Worm (Caenorhabditis elegans) whole organism, L4 larva: Measurements from ENCODE around the gene dpy-17.

ENCODE experiments used
- R02D3.7 ChIP-seq: fragments of 150-350 bp; sonication (generic microtip); optimal IDR thresholded peaks from 3 replicates; lab custom pipeline; 2014; ENCODE audit warnings: missing biosample characterization, missing genetic modification characterization
- Y5F2A.4 ChIP-seq: fragments of 200-800 bp; sonication (Bioruptor generic); optimal IDR thresholded peaks from 2 replicates; lab custom pipeline; 2018; ENCODE audit warnings: mild to moderate bottlenecking, missing genetic modification characterization, missing compliant biosample characterization
- aha-1 ChIP-seq: fragments of 150-350 bp; peaks from one replicate; lab custom pipeline; 2014; ENCODE audit warnings: missing biosample characterization, missing genetic modification characterization
- aly-2 ChIP-seq: sonication (generic microtip); optimal IDR thresholded peaks from 2 replicates; lab custom pipeline; 2018; ENCODE audit warnings: missing biosample characterization, missing genetic modification characterization
- ama-1 ChIP-seq: fragments of 150-350 bp; optimal IDR thresholded peaks from 2 replicates; lab custom pipeline; 2014; ENCODE audit warnings: inconsistent platforms, mixed read lengths
- arid-1 ChIP-seq: fragments of 200-800 bp; sonication (Bioruptor generic); conservative IDR thresholded peaks from 2 replicates; pipeline ENCODE4 v1.3.6; 2022; ENCODE audit warnings: missing genetic modification reagents, missing genetic modification characterization, missing compliant biosample characterization
- attf-4 ChIP-seq: sonication (generic microtip); optimal IDR thresholded peaks from 3 replicates; lab custom pipeline; 2017; ENCODE audit warnings: missing biosample characterization, missing genetic modification characterization
- ceh-32 ChIP-seq: sonication (generic microtip); optimal IDR thresholded peaks from 2 replicates; lab custom pipeline; 2016; ENCODE audit warnings: mild to moderate bottlenecking, missing genetic modification characterization, missing compliant biosample characterization; ENCODE audit not compliant: poor library complexity
- ces-1 ChIP-seq: fragments of 150-350 bp; sonication (generic microtip); optimal IDR thresholded peaks from 4 replicates; lab custom pipeline; 2014; ENCODE audit warnings: missing biosample characterization, missing genetic modification reagents, missing genetic modification characterization
- daf-8 ChIP-seq: fragments of 200-800 bp; sonication (Bioruptor generic); IDR thresholded peaks from 2 replicates; pipeline ENCODE4 v1.3.6; 2022; ENCODE audit warnings: missing genetic modification characterization, missing compliant biosample characterization
- dmd-8 ChIP-seq: fragments of 200-800 bp; sonication (Bioruptor generic); IDR thresholded peaks from 2 replicates; pipeline ENCODE4 v1.3.6; 2022; ENCODE audit warnings: missing genetic modification characterization, missing compliant biosample characterization
- egl-27 ChIP-seq: sonication (generic microtip); optimal IDR thresholded peaks from 3 replicates; lab custom pipeline; 2017; ENCODE audit warnings: missing biosample characterization, missing genetic modification reagents, missing genetic modification characterization
- fkh-10 ChIP-seq: fragments of 150-350 bp; optimal IDR thresholded peaks from 2 replicates; lab custom pipeline; 2014; ENCODE audit warnings: missing biosample characterization, missing genetic modification reagents, missing genetic modification characterization
- fos-1 ChIP-seq: fragments of 150-350 bp; optimal IDR thresholded peaks from 2 replicates; lab custom pipeline; 2014; ENCODE audit warnings: missing biosample characterization, missing genetic modification characterization
- gei-8 ChIP-seq: fragments of 200-800 bp; sonication (Bioruptor generic); optimal IDR thresholded peaks from 2 replicates; lab custom pipeline; 2018; ENCODE audit warnings: mild to moderate bottlenecking, missing genetic modification characterization, missing compliant biosample characterization
- hif-1 ChIP-seq, 2 experiments: sonication (generic microtip); optimal IDR thresholded peaks; 2 replicates each; lab custom pipeline; 2016 to 2017; ENCODE audit warnings: missing compliant biosample characterization in 2 of 2, missing genetic modification characterization in 2 of 2, missing genetic modification reagents in 2 of 2, missing genotype in 2 of 2, mild to moderate bottlenecking in 1 of 2
- hlh-11 ChIP-seq: fragments of 200-800 bp; sonication (Bioruptor generic); optimal IDR thresholded peaks from 2 replicates; lab custom pipeline; 2018; ENCODE audit warnings: mild to moderate bottlenecking, missing genetic modification characterization, missing compliant biosample characterization
- hlh-30 ChIP-seq: sonication (generic microtip); optimal IDR thresholded peaks from 2 replicates; lab custom pipeline; 2017; ENCODE audit warnings: antibody characterized with exemption, mild to moderate bottlenecking, missing genetic modification characterization, missing compliant biosample characterization; ENCODE audit not compliant: insufficient read depth
- lim-7 ChIP-seq: fragments of 200-800 bp; sonication (Bioruptor generic); IDR thresholded peaks from 2 replicates; pipeline ENCODE4 v1.3.6; 2022; ENCODE audit warnings: missing genetic modification characterization, missing compliant biosample characterization
- lin-1 ChIP-seq: fragments of 200-800 bp; sonication (Bioruptor generic); IDR thresholded peaks from 2 replicates; pipeline ENCODE4 v1.3.6; 2022; ENCODE audit warnings: missing genetic modification reagents, missing genetic modification characterization, missing compliant biosample characterization
- lin-38 ChIP-seq: fragments of 200-800 bp; sonication (Bioruptor generic); IDR thresholded peaks from 2 replicates; pipeline ENCODE4 v1.3.6; 2022; ENCODE audit warnings: missing genetic modification reagents, missing genetic modification characterization, missing compliant biosample characterization
- lir-3 ChIP-seq: sonication (generic microtip); optimal IDR thresholded peaks from 2 replicates; lab custom pipeline; 2016; ENCODE audit warnings: mild to moderate bottlenecking, missing genetic modification characterization, missing compliant biosample characterization
- lsy-2 ChIP-seq, 2 experiments: fragments of 150-350 bp in 1 of 2; sonication (generic microtip) in 1 of 2; optimal IDR thresholded peaks; 2 replicates each; lab custom pipeline; 2014 to 2017; ENCODE audit warnings: missing biosample characterization in 2 of 2, missing genetic modification characterization in 2 of 2
- madf-9 ChIP-seq: fragments of 200-800 bp; sonication (Bioruptor generic); conservative IDR thresholded peaks from 2 replicates; pipeline ENCODE4 v1.3.6; 2022; ENCODE audit warnings: missing genetic modification reagents, missing genetic modification characterization, missing compliant biosample characterization
- mdl-1 ChIP-seq, 2 experiments: fragments of 150-350 bp in 1 of 2; sonication (generic microtip) in 1 of 2; optimal IDR thresholded peaks; 2 replicates each; lab custom pipeline; 2014 to 2017; ENCODE audit warnings: missing biosample characterization in 2 of 2, missing genetic modification characterization in 2 of 2
- mxl-3 ChIP-seq: fragments of 200-800 bp; sonication (Bioruptor generic); optimal IDR thresholded peaks from 2 replicates; lab custom pipeline; 2018; ENCODE audit warnings: mild to moderate bottlenecking, missing genetic modification characterization, missing compliant biosample characterization
- nhr-10 ChIP-seq: fragments of 150-350 bp; optimal IDR thresholded peaks from 2 replicates; lab custom pipeline; 2014; ENCODE audit warnings: missing biosample characterization, missing genetic modification characterization
- nhr-11 ChIP-seq: fragments of 150-350 bp; optimal IDR thresholded peaks from 2 replicates; lab custom pipeline; 2014; ENCODE audit warnings: missing biosample characterization, missing genetic modification characterization
- nhr-111 ChIP-seq: fragments of 200-800 bp; sonication (Bioruptor generic); optimal IDR thresholded peaks from 2 replicates; lab custom pipeline; 2018; ENCODE audit warnings: mild to moderate bottlenecking, missing genetic modification characterization, missing compliant biosample characterization
- nhr-237 ChIP-seq: sonication (generic microtip); optimal IDR thresholded peaks from 2 replicates; lab custom pipeline; 2017; ENCODE audit warnings: missing biosample characterization, missing genetic modification characterization
- nhr-48 ChIP-seq: sonication (generic microtip); optimal IDR thresholded peaks from 2 replicates; lab custom pipeline; 2016; ENCODE audit warnings: mild to moderate bottlenecking, missing genetic modification characterization, missing compliant biosample characterization
- php-3 ChIP-seq: fragments of 200-800 bp; sonication (Bioruptor generic); IDR thresholded peaks from 2 replicates; pipeline ENCODE4 v1.3.6; 2022; ENCODE audit warnings: missing genetic modification reagents, missing genetic modification characterization, missing compliant biosample characterization
- pqm-1 ChIP-seq: sonication (generic microtip); optimal IDR thresholded peaks from 2 replicates; lab custom pipeline; 2017; ENCODE audit warnings: missing biosample characterization, missing genetic modification characterization
- sdz-12 ChIP-seq: fragments of 200-800 bp; sonication (Bioruptor generic); optimal IDR thresholded peaks from 2 replicates; lab custom pipeline; 2018; ENCODE audit warnings: mild to moderate bottlenecking, missing genetic modification characterization, missing compliant biosample characterization
- set-16 ChIP-seq: fragments of 200-800 bp; sonication (Bioruptor generic); IDR thresholded peaks from 2 replicates; pipeline ENCODE4 v1.3.6; 2022; ENCODE audit warnings: missing genetic modification reagents, missing genetic modification characterization, missing compliant biosample characterization
- snpc-1.2 ChIP-seq: fragments of 200-800 bp; sonication (Bioruptor generic); IDR thresholded peaks from 2 replicates; pipeline ENCODE4 v1.3.6; 2022; ENCODE audit warnings: missing genetic modification reagents, missing genetic modification characterization, missing compliant biosample characterization
- snpc-4 ChIP-seq: fragments of 150-350 bp; optimal IDR thresholded peaks from 2 replicates; lab custom pipeline; 2014; ENCODE audit warnings: missing biosample characterization, missing genetic modification characterization
- spr-1 ChIP-seq: sonication (generic microtip); optimal IDR thresholded peaks from 2 replicates; lab custom pipeline; 2016; ENCODE audit warnings: mild to moderate bottlenecking, missing genetic modification characterization, missing compliant biosample characterization
- spr-3 ChIP-seq: fragments of 200-800 bp; sonication (Bioruptor generic); optimal IDR thresholded peaks from 2 replicates; lab custom pipeline; 2018; ENCODE audit warnings: mild to moderate bottlenecking, missing genetic modification characterization, missing compliant biosample characterization
- unc-62 ChIP-seq, 3 experiments: fragments of 150-350 bp in 1 of 3; sonication (generic microtip); optimal IDR thresholded peaks in 2 of 3; peaks in 1 of 3; 1 replicate in 1 of 3; 2 replicates in 2 of 3; lab custom pipeline; 2014 to 2017; ENCODE audit warnings: missing biosample characterization in 3 of 3, missing genetic modification characterization in 3 of 3, missing genetic modification reagents in 3 of 3, missing genotype in 1 of 3
- zip-11 ChIP-seq: fragments of 200-800 bp; sonication (Bioruptor generic); IDR thresholded peaks from 2 replicates; pipeline ENCODE4 v1.3.6; 2022; ENCODE audit warnings: missing genetic modification characterization, missing compliant biosample characterization
- ztf-11 ChIP-seq: fragments of 150-350 bp; optimal IDR thresholded peaks from 2 replicates; lab custom pipeline; 2014; ENCODE audit warnings: missing biosample characterization, missing genetic modification characterization

dpy-17 gene

ce11 chrIII:5125759-5126158 is 18.6 kb downstream of the dpy-17 start:
- TF ChIP-seq nhr-111: no peak
- TF ChIP-seq, all 104 proteins: peak for 0

ce11 chrIII:5126988-5127387 is 19.9 kb downstream of the dpy-17 start:
- TF ChIP-seq set-16 (peak; percentile 13; the same call in 1 of the 2 replicates), aha-1 (tag; lab: Kevin White, UChicago) (no peak)

ce11 chrIII:5129261-5129660 is 22.1 kb downstream of the dpy-17 start:
- TF ChIP-seq ceh-32 (no peak), pqm-1 (tag; lab: Kevin White, UChicago) (no peak), hif-1 (tag; optimal IDR thresholded peaks at IDR 0.05; lab: Kevin White, UChicago) (no peak), ces-1 (GFP tag; lab: Kevin White, UChicago) (no peak), ama-1 (lab: Kevin White, UChicago) (no peak), lin-38 (GFP tag; lab: Robert Waterston, UW) (no peak), madf-9 (GFP tag; lab: Robert Waterston, UW) (no peak), hlh-11 (tag; lab: Kevin White, UChicago) (no peak), set-16 (0 out of 2 replicates have a peak, but pooled peaks have one; percentile 8), R02D3.7 (tag; lab: Kevin White, UChicago) (no peak), mxl-3 (no peak), fkh-10 (no peak), spr-1 (tag; lab: Kevin White, UChicago) (no peak), arid-1 (GFP tag; lab: Robert Waterston, UW) (no peak), unc-62 (GFP tag; optimal IDR thresholded peaks at IDR 0.05 in 1 of 2; lab: Kevin White, UChicago) (peak in 1 of 2 experiments; percentile 35), unc-62 (tag; optimal IDR thresholded peaks at IDR 0.05; lab: Kevin White, UChicago) (no peak), lir-3 (tag; lab: Kevin White, UChicago) (no peak), nhr-237 (tag; lab: Kevin White, UChicago) (no peak)
- TF ChIP-seq, all 104 proteins: peak for 2

ce11 chrIII:5130654-5131053 is 23.5 kb downstream of the dpy-17 start:
- no peak for TF ChIP-seq lin-1 (GFP tag; lab: Robert Waterston, UW)
- no peak for TF ChIP-seq gei-8
- no peak for TF ChIP-seq attf-4

- peak; percentile 18 for TF ChIP-seq hlh-11 (tag; lab: Kevin White, UChicago)
- peak in 1 of 2 experiments; percentile 24 for TF ChIP-seq lsy-2 (tag; optimal IDR thresholded peaks at IDR 0.05; lab: Kevin White, UChicago)
- no peak for TF ChIP-seq mdl-1 (tag; optimal IDR thresholded peaks at IDR 0.05; lab: Kevin White, UChicago)
- TF ChIP-seq, all 104 proteins: peak for 2
These were observed 27.4 kb downstream of the dpy-17 start for ce11 chrIII:5134506-5134905.

ce11 chrIII:5136033-5136597 is 29.0 kb downstream of the dpy-17 start, which contains the start of gene tbx-2:
TSS of gene tbx-2 (minus strand) at chrIII:5136296.
- TF ChIP-seq mdl-1 (tag; optimal IDR thresholded peaks at IDR 0.05; lab: Kevin White, UChicago) (peak in 1 of 2 experiments; percentile 13), fos-1 (no peak), hlh-30 (tag; lab: Kevin White, UChicago) (peak; percentile 54), zip-11 (no peak), lim-7 (no peak), nhr-48 (tag; lab: Kevin White, UChicago) (no peak), snpc-4 (tag; lab: Kevin White, UChicago) (no peak), spr-3 (GFP tag; lab: Kevin White, UChicago) (no peak), aly-2 (no peak), php-3 (GFP tag; lab: Robert Waterston, UW) (no peak), unc-62 (GFP tag; optimal IDR thresholded peaks at IDR 0.05 in 1 of 2; lab: Kevin White, UChicago) (peak in 1 of 2 experiments; percentile 78), unc-62 (tag; optimal IDR thresholded peaks at IDR 0.05; lab: Kevin White, UChicago) (no peak), sdz-12 (GFP tag; lab: Kevin White, UChicago) (no peak), Y5F2A.4 (GFP tag; lab: Kevin White, UChicago) (no peak), nhr-10 (tag; lab: Kevin White, UChicago) (no peak), daf-8 (GFP tag; lab: Robert Waterston, UW) (no peak), hlh-11 (tag; lab: Kevin White, UChicago) (peak; percentile 44), dmd-8 (GFP tag; lab: Robert Waterston, UW) (no peak), egl-27 (tag; lab: Kevin White, UChicago) (no peak), ztf-11 (tag; lab: Kevin White, UChicago) (no peak), snpc-1.2 (GFP tag; lab: Robert Waterston, UW) (no peak), nhr-11 (tag; lab: Kevin White, UChicago) (no peak)
